Worm (Caenorhabditis elegans): ENCODE measurements around the gene nspg-6.

Gene nspg-6

DNA sequence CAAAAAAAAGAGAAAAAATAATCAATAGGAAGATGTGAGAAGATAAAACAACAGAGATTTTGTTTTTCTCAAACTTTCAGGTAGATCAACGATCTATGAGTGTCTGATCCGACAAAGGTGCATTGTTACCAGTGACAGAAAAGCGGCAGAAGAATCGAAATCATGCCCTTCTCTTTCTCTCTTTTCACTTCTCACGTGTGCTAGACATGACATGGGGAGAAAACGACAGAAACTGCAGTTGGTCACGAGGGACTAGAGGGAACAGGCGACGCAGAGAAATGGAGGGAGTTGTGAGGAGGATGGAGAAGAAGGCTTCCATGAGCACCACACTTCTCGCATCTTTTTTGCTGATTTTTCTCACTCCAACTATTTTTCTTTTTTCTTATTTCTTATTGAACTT lies 20.4 kb upstream of the nspg-6 start, which contains the start of gene F56C9.10 (continued):
- no peak for TF ChIP-seq hlh-13 (GFP tag; optimal IDR thresholded peaks at IDR 0.05)
- TF ChIP-seq fkh-6 (tag; optimal IDR thresholded peaks at IDR 0.05): no peak
- peak; percentile 89 for TF ChIP-seq unc-55 (GFP tag; optimal IDR thresholded peaks at IDR 0.05)
- peak; percentile 51 for TF ChIP-seq hlh-8 (tag; optimal IDR thresholded peaks at IDR 0.05)
- no peak for TF ChIP-seq sox-4 (tag; optimal IDR thresholded peaks at IDR 0.05)
- TF ChIP-seq lin-11 (tag; optimal IDR thresholded peaks at IDR 0.05): no peak
- peak; percentile 9 for TF ChIP-seq ceh-48 (tag; optimal IDR thresholded peaks at IDR 0.05)
- no peak for TF ChIP-seq fkh-10 (GFP tag; optimal IDR thresholded peaks at IDR 0.05)
- no peak for TF ChIP-seq ceh-22 (tag; optimal IDR thresholded peaks at IDR 0.05)
- TF ChIP-seq ets-4 (tag; optimal IDR thresholded peaks at IDR 0.05): no peak
- peak; percentile 57 for TF ChIP-seq tbx-2 (tag; optimal IDR thresholded peaks at IDR 0.05)
- TF ChIP-seq T23F11.4 (GFP tag; optimal IDR thresholded peaks at IDR 0.05): no peak
- TF ChIP-seq pha-4 (tag; optimal IDR thresholded peaks at IDR 0.05): no peak
- peak; percentile 2 for TF ChIP-seq sdc-2 (tag; optimal IDR thresholded peaks at IDR 0.05)
- TF ChIP-seq rnt-1 (tag; optimal IDR thresholded peaks at IDR 0.05): peak; percentile 32
- TF ChIP-seq odd-2 (tag; optimal IDR thresholded peaks at IDR 0.05): no peak
- no peak for TF ChIP-seq K02D7.2 (tag; optimal IDR thresholded peaks at IDR 0.05)
- no peak for TF ChIP-seq madf-2 (tag; optimal IDR thresholded peaks at IDR 0.05)
- no peak for TF ChIP-seq unc-42 (tag; optimal IDR thresholded peaks at IDR 0.05)
- TF ChIP-seq ttx-3 (tag; optimal IDR thresholded peaks at IDR 0.05): no peak
- no peak for TF ChIP-seq npax-4 (tag; optimal IDR thresholded peaks at IDR 0.05)
- no peak for TF ChIP-seq ceh-24 (tag; optimal IDR thresholded peaks at IDR 0.05)
- TF ChIP-seq ceh-45 (GFP tag; IDR thresholded peaks at IDR 0.05): no peak
- no peak for TF ChIP-seq pag-3 (tag; optimal IDR thresholded peaks at IDR 0.05; ENCODE audit: borderline replicate concordance)
- no peak for TF ChIP-seq unc-3 (GFP tag; conservative IDR thresholded peaks at IDR 0.05)
- no peak for TF ChIP-seq unc-3 (tag; optimal IDR thresholded peaks at IDR 0.05)
- TF ChIP-seq ceh-6 (GFP tag; optimal IDR thresholded peaks at IDR 0.05): no peak
- TF ChIP-seq ceh-9 (tag; optimal IDR thresholded peaks at IDR 0.05): no peak
- TF ChIP-seq pros-1 (tag; optimal IDR thresholded peaks at IDR 0.05): peak; percentile 54
- no peak for TF ChIP-seq zip-5 (tag; optimal IDR thresholded peaks at IDR 0.05)
- no peak for TF ChIP-seq mec-3 (tag; optimal IDR thresholded peaks at IDR 0.05; ENCODE audit: borderline replicate concordance)
- no peak for TF ChIP-seq pat-9 (tag; optimal IDR thresholded peaks at IDR 0.05)
- TF ChIP-seq elt-4 (tag; optimal IDR thresholded peaks at IDR 0.05): no peak
- TF ChIP-seq nhr-11 (tag; optimal IDR thresholded peaks at IDR 0.05): no peak
- TF ChIP-seq pha-2 (tag; optimal IDR thresholded peaks at IDR 0.05): no peak
- no peak for TF ChIP-seq unc-86 (tag; optimal IDR thresholded peaks at IDR 0.05)

ce11 chrIII:7331671-7332070 lies 16.9 kb upstream of the nspg-6 start:
- TF ChIP-seq ceh-34 (tag; optimal IDR thresholded peaks at IDR 0.05): no peak

DNA sequence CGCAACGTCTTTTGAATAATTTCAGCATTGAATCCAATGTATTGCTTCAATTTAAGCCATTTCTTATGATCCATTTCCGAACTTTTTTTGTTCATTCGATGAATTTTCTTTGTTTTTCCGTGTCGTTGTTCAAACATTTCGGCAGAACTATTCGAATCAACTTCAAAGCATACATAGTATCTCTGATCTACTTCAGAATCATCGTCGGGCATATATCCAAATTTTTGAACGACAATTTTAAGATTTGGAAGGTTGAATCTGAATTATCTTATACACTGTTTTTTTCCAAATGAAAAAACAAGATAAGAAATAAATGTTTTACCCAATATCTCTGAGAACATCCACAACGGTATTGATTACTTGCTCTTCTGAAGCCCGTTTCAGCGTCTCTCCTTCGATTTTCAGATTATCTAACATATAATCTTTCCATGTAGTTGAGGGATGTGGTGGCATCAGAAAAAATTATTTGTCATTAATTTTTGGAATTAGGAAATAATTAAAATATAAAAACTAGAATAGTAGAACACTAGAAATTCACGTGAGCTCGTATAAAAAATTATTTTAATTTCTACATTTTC lies 14.5 kb upstream of the nspg-6 start, which contains the start of gene lab-2:
Gene lab-2, minus strand, starts transcription at position 453 of the 578 bp plus-strand sequence.
- TF ChIP-seq ahr-1 (tag; optimal IDR thresholded peaks at IDR 0.05) (no peak), pros-1 (tag; optimal IDR thresholded peaks at IDR 0.05) (no peak), ets-4 (tag; optimal IDR thresholded peaks at IDR 0.05) (no peak), dve-1 (tag; optimal IDR thresholded peaks at IDR 0.05) (no peak), lin-11 (tag; optimal IDR thresholded peaks at IDR 0.05) (no peak), nfya-1 (tag; optimal IDR thresholded peaks at IDR 0.05) (no peak), ceh-24 (tag; optimal IDR thresholded peaks at IDR 0.05) (no peak), tbx-2 (tag; optimal IDR thresholded peaks at IDR 0.05) (no peak), ztf-16 (tag; optimal IDR thresholded peaks at IDR 0.05) (no peak), hlh-13 (GFP tag; optimal IDR thresholded peaks at IDR 0.05) (no peak), gmeb-2 (tag; optimal IDR thresholded peaks at IDR 0.05) (no peak), npax-4 (tag; optimal IDR thresholded peaks at IDR 0.05) (no peak), pha-2 (tag; optimal IDR thresholded peaks at IDR 0.05) (no peak), odd-2 (tag; optimal IDR thresholded peaks at IDR 0.05) (no peak), rnt-1 (tag; optimal IDR thresholded peaks at IDR 0.05) (no peak)
